Worm (Caenorhabditis elegans): Measurements from ENCODE around the gene srb-16.

The srb-16 gene

ce11 chrII:5099649-5100048 is 51.1 kb downstream of the srb-16 start, which contains the start of gene C04G6.6:
Gene C04G6.6 (minus strand): TSS chrII:5099749.
- no peak for TF ChIP-seq aly-1 (tag; optimal IDR thresholded peaks at IDR 0.05)
- no peak for TF ChIP-seq pes-1 (GFP tag; IDR thresholded peaks at IDR 0.05)

DNA sequence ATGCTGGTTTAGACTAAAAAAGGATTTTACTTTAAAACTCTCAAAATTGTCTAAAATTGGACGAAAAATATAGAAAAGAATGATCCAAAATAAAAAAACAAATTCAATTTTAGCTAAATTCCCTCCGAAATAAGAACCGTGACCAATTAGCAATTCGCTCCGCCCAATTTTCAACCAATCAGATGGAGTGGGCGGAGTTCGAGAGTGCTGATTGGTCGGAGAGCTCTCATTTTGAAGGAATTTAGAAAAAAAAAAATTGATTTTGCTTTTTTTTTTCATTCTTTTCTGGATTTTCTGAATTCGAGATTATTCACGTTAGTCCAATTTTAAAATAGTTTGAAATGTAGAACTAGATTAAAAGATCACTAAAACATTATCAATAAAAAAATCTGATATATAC is 51.7 kb downstream of the srb-16 start:
- TF ChIP-seq F13C5.2 (tag; optimal IDR thresholded peaks at IDR 0.05) (no peak), hnd-1 (tag; optimal IDR thresholded peaks at IDR 0.05) (no peak), tbx-37 (GFP tag; conservative IDR thresholded peaks at IDR 0.05) (no peak), tbx-11 (GFP tag; IDR thresholded peaks at IDR 0.05) (no peak), hmg-4 (GFP tag; optimal IDR thresholded peaks at IDR 0.05) (no peak), flt-1 (GFP tag; IDR thresholded peaks at IDR 0.05) (no peak), sea-1 (GFP tag; conservative IDR thresholded peaks at IDR 0.05) (no peak), ceh-36 (tag; optimal IDR thresholded peaks at IDR 0.05) (no peak), tra-4 (tag; optimal IDR thresholded peaks at IDR 0.05) (no peak), scrt-1 (GFP tag; IDR thresholded peaks at IDR 0.05) (no peak), ama-1 (optimal IDR thresholded peaks at IDR 0.05) (no peak), ceh-13 (GFP tag; optimal IDR thresholded peaks at IDR 0.05) (no peak)
